Worm (Caenorhabditis elegans) whole organism, L4/young adult: ENCODE measurements around the gene F08G12.1.

Source experiments
- W03F9.2 ChIP-seq: fragments of 150-350 bp; optimal IDR thresholded peaks from 2 replicates; lab custom pipeline; 2014; ENCODE audit warnings: missing biosample characterization, missing genetic modification characterization
- him-1 ChIP-seq: sonication (generic microtip); optimal IDR thresholded peaks from 2 replicates; lab custom pipeline; 2016; ENCODE audit warnings: missing genotype, missing genetic modification reagents, missing genetic modification characterization, missing compliant biosample characterization

DNA sequence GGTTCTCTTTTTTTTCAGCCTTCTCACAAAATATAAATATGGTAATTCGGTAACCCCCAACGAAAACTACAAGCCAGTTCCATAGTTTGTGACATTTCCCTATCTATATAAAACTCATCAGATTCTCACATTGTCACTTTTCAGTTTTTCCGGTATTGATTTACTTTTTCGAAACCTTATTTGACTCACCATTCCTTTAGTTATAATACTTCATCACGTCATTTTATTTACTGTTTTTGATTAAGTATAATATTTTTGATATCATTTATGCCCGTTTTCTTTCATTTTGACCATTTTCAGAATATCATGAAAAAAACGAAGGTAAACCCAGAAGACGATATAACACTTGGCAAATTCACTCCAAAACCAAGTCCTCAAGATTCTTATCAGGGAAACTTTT lies 46.2 kb upstream of the F08G12.1 start, which contains the start of gene pgp-3:
- TF ChIP-seq W03F9.2 (tag; lab: Kevin White, UChicago) (no peak), him-1 (tag; lab: Kevin White, UChicago) (no peak)
